Fruit fly (Drosophila melanogaster) whole organism, prepupa: ENCODE measurements around the gene UQCR-6.4L.

Experiments used
- Blimp-1 ChIP-seq: fragments of 200-800 bp; sonication (Bioruptor generic); optimal IDR thresholded peaks from 3 replicates; lab custom pipeline; 2017; ENCODE audit warnings: missing biosample characterization, missing genetic modification characterization, mild to moderate bottlenecking, moderate library complexity, missing genetic modification reagents
- CG10669 ChIP-seq: fragments of 200-800 bp; sonication (Bioruptor generic); optimal IDR thresholded peaks from 3 replicates; lab custom pipeline; 2018; ENCODE audit warnings: missing biosample characterization, mild to moderate bottlenecking, missing genetic modification characterization, moderate library complexity
- CG11294 ChIP-seq: fragments of 200-800 bp; sonication (Bioruptor generic); IDR thresholded peaks from 2 replicates; pipeline ENCODE4 v1.3.6; 2022; ENCODE audit warnings: missing biosample characterization, missing genetic modification characterization
- CG1621 ChIP-seq: fragments of 200-800 bp; sonication (Bioruptor generic); optimal IDR thresholded peaks from 3 replicates; lab custom pipeline; 2018; ENCODE audit warnings: missing biosample characterization, mild to moderate bottlenecking, missing genetic modification characterization
- CG3919 ChIP-seq: fragments of 200-800 bp; sonication (Bioruptor generic); optimal IDR thresholded peaks from 3 replicates; lab custom pipeline; 2016; ENCODE audit warnings: missing biosample characterization, missing genetic modification characterization
- CG7368 ChIP-seq: fragments of 200-800 bp; sonication (Bioruptor generic); optimal IDR thresholded peaks from 3 replicates; lab custom pipeline; 2016; ENCODE audit warnings: missing biosample characterization, missing genetic modification characterization
- CG8319 ChIP-seq: fragments of 200-800 bp; sonication (Bioruptor generic); optimal IDR thresholded peaks from 3 replicates; lab custom pipeline; 2016; ENCODE audit warnings: missing biosample characterization, missing genetic modification characterization
- Gug ChIP-seq: fragments of 200-800 bp; sonication (Bioruptor generic); IDR thresholded peaks from 2 replicates; pipeline ENCODE4 v1.3.6; 2022; ENCODE audit warnings: missing biosample characterization, missing genetic modification characterization
- dsx ChIP-seq: fragments of 200-800 bp; optimal IDR thresholded peaks from 3 replicates; lab custom pipeline; 2019; ENCODE audit warnings: missing biosample characterization, mild to moderate bottlenecking, missing genetic modification characterization, moderate library complexity; ENCODE audit not compliant: poor library complexity, severe bottlenecking
- eg ChIP-seq: fragments of 200-800 bp; sonication (Bioruptor generic); IDR thresholded peaks from 3 replicates; pipeline ENCODE4 v1.3.6; 2022; ENCODE audit warnings: missing biosample characterization, missing genetic modification characterization
- lz ChIP-seq: fragments of 200-800 bp; sonication (Bioruptor generic); optimal IDR thresholded peaks from 3 replicates; lab custom pipeline; 2016; ENCODE audit warnings: missing biosample characterization, missing genetic modification characterization

- TF ChIP-seq dsx (GFP tag; lab: Kevin White, UChicago) (no peak), Blimp-1 (GFP tag; lab: Kevin White, UChicago) (no peak), CG11294 (GFP tag; lab: Robert Waterston, UW) (no peak), CG3919 (GFP tag; lab: Kevin White, UChicago) (no peak), eg (GFP tag; lab: Robert Waterston, UW) (no peak), lz (no peak), Gug (GFP tag; lab: Robert Waterston, UW) (no peak), CG7368 (GFP tag; lab: Kevin White, UChicago) (no peak), CG8319 (GFP tag; lab: Kevin White, UChicago) (no peak), CG10669 (no peak), CG1621 (tag; lab: Kevin White, UChicago) (peak; percentile 12)
Observed at dm6 chr3L:16594922-16595518, 28.5 kb downstream of the UQCR-6.4L start, which contains the start of the genes spd-2 and Apl.
